Fruit fly (Drosophila melanogaster) whole organism, embryonic: ENCODE measurements around the gene CG32801.
A peak's percentile ranks its signal among the peaks of the same experiment; 100 is the strongest.

ENCODE experiments used
- CG11504 ChIP-seq: fragments of 200-800 bp; sonication (Bioruptor generic); optimal IDR thresholded peaks from 3 replicates; lab custom pipeline; 2019; ENCODE audit warnings: missing biosample characterization, mild to moderate bottlenecking, missing genetic modification characterization, moderate library complexity
- CG11696 ChIP-seq: fragments of 200-800 bp; sonication (Bioruptor generic); IDR thresholded peaks from 2 replicates; pipeline ENCODE4 v1.3.6; 2022; ENCODE audit warnings: missing biosample characterization, missing genetic modification characterization
- CG1233 ChIP-seq: fragments of 200-800 bp; sonication (Bioruptor generic); optimal IDR thresholded peaks from 4 replicates; lab custom pipeline; 2018; ENCODE audit warnings: missing biosample characterization, mild to moderate bottlenecking, missing genetic modification characterization
- CG12659 ChIP-seq: fragments of 200-800 bp; sonication (Bioruptor generic); optimal IDR thresholded peaks from 3 replicates; lab custom pipeline; 2017; ENCODE audit warnings: mild to moderate bottlenecking, missing biosample characterization, missing genetic modification reagents, missing genetic modification characterization
- CG12769 ChIP-seq: fragments of 200-800 bp; sonication (Bioruptor generic); optimal IDR thresholded peaks from 2 replicates; lab custom pipeline; 2019; ENCODE audit warnings: missing biosample characterization, mild to moderate bottlenecking, missing genetic modification characterization, moderate library complexity
- CG13424 ChIP-seq: fragments of 200-800 bp; sonication (Bioruptor generic); optimal IDR thresholded peaks from 2 replicates; lab custom pipeline; 2019; ENCODE audit warnings: missing biosample characterization, mild to moderate bottlenecking, missing genetic modification characterization, moderate library complexity
- CG14050 ChIP-seq: fragments of 200-800 bp; sonication (Bioruptor generic); IDR thresholded peaks from 3 replicates; pipeline ENCODE4 v1.3.6; 2022; ENCODE audit warnings: missing biosample characterization, missing genetic modification characterization
- CG15269 ChIP-seq: fragments of 200-800 bp; sonication (Bioruptor generic); optimal IDR thresholded peaks from 2 replicates; lab custom pipeline; 2018; ENCODE audit warnings: missing biosample characterization, mild to moderate bottlenecking, missing genetic modification characterization, moderate library complexity
- CG16779 ChIP-seq: fragments of 200-800 bp; sonication (Bioruptor generic); IDR thresholded peaks from 2 replicates; pipeline ENCODE4 v1.3.6; 2022; ENCODE audit warnings: missing biosample characterization, missing genetic modification characterization
- CG16863 ChIP-seq: fragments of 200-800 bp; sonication (Bioruptor generic); optimal IDR thresholded peaks from 3 replicates; lab custom pipeline; 2016; ENCODE audit warnings: missing biosample characterization, missing genetic modification characterization
- CG18599 ChIP-seq: fragments of 200-800 bp; sonication (Bioruptor generic); optimal IDR thresholded peaks from 3 replicates; lab custom pipeline; 2017; ENCODE audit warnings: missing biosample characterization, missing genetic modification characterization, mild to moderate bottlenecking, moderate library complexity, missing genetic modification reagents
- CG2202 ChIP-seq: fragments of 200-800 bp; sonication (Bioruptor generic); optimal IDR thresholded peaks from 2 replicates; lab custom pipeline; 2018; ENCODE audit warnings: missing biosample characterization, mild to moderate bottlenecking, missing genetic modification characterization
- CG31441 ChIP-seq: fragments of 200-800 bp; sonication (Bioruptor generic); IDR thresholded peaks from 2 replicates; pipeline ENCODE4 v1.3.6; 2022; ENCODE audit warnings: missing biosample characterization, missing genetic modification characterization
- CG33213 ChIP-seq: fragments of 200-800 bp; sonication (Bioruptor generic); optimal IDR thresholded peaks from 3 replicates; lab custom pipeline; 2016; ENCODE audit warnings: missing biosample characterization, missing genetic modification characterization
- CG4360 ChIP-seq: fragments of 200-800 bp; sonication (Bioruptor generic); IDR thresholded peaks from 2 replicates; pipeline ENCODE4 v1.3.6; 2022; ENCODE audit warnings: missing biosample characterization, missing genetic modification characterization
- CG6175 ChIP-seq: fragments of 200-800 bp; sonication (Bioruptor generic); IDR thresholded peaks from 3 replicates; pipeline ENCODE4 v1.3.6; 2022; ENCODE audit warnings: missing biosample characterization, missing genetic modification characterization
- Dad ChIP-seq: fragments of 200-800 bp; sonication (Bioruptor generic); optimal IDR thresholded peaks from 3 replicates; lab custom pipeline; 2016; ENCODE audit warnings: missing biosample characterization, missing genetic modification characterization
- Fer2 ChIP-seq: fragments of 200-800 bp; sonication (Bioruptor generic); optimal IDR thresholded peaks from 2 replicates; lab custom pipeline; 2018; ENCODE audit warnings: missing biosample characterization, mild to moderate bottlenecking, missing genetic modification characterization, moderate library complexity
- Gsc ChIP-seq: fragments of 200-800 bp; sonication (Bioruptor generic); IDR thresholded peaks from 2 replicates; pipeline ENCODE4 v1.3.6; 2022; ENCODE audit warnings: missing biosample characterization, missing genetic modification characterization
- Gug ChIP-seq: fragments of 200-800 bp; sonication (Bioruptor generic); IDR thresholded peaks from 4 replicates; pipeline ENCODE4 v1.3.6; 2022; ENCODE audit warnings: missing biosample characterization, missing genetic modification characterization
- H15 ChIP-seq: fragments of 200-800 bp; sonication (Bioruptor generic); IDR thresholded peaks from 3 replicates; pipeline ENCODE4 v1.3.6; 2022; ENCODE audit warnings: missing biosample characterization, missing genetic modification characterization
- HmgD ChIP-seq: fragments of 200-800 bp; sonication (Bioruptor generic); optimal IDR thresholded peaks from 3 replicates; lab custom pipeline; 2016; ENCODE audit warnings: missing biosample characterization, missing genetic modification characterization
- Lhr ChIP-seq: fragments of 200-800 bp; sonication (Bioruptor generic); optimal IDR thresholded peaks from 3 replicates; lab custom pipeline; 2017; ENCODE audit warnings: mild to moderate bottlenecking, missing biosample characterization, missing genetic modification reagents, missing genetic modification characterization
- NC2β ChIP-seq: fragments of 200-800 bp; sonication (Bioruptor generic); optimal IDR thresholded peaks from 2 replicates; lab custom pipeline; 2016; ENCODE audit warnings: missing biosample characterization, missing genetic modification characterization
- Nf-YC ChIP-seq: fragments of 200-800 bp; optimal IDR thresholded peaks from 3 replicates; lab custom pipeline; 2019; ENCODE audit warnings: missing biosample characterization, mild to moderate bottlenecking, missing genetic modification characterization, moderate library complexity
- Opbp ChIP-seq: fragments of 200-800 bp; sonication (Bioruptor generic); IDR thresholded peaks from 3 replicates; pipeline ENCODE4 v1.3.6; 2022; ENCODE audit warnings: missing biosample characterization, missing genetic modification characterization; ENCODE audit not compliant: partially characterized antibody
- Side ChIP-seq: fragments of 200-800 bp; sonication (Bioruptor generic); optimal IDR thresholded peaks from 2 replicates; lab custom pipeline; 2016; ENCODE audit warnings: missing biosample characterization, missing genetic modification characterization
- Sin3A ChIP-seq: fragments of >200 bp; optimal IDR thresholded peaks from 2 replicates; lab custom pipeline; 2018
- Ssrp ChIP-seq: fragments of 200-800 bp; sonication (Bioruptor generic); optimal IDR thresholded peaks from 2 replicates; lab custom pipeline; 2018; ENCODE audit warnings: missing biosample characterization, mild to moderate bottlenecking, missing genetic modification characterization, moderate library complexity
- ato ChIP-seq: fragments of 200-800 bp; sonication (Bioruptor generic); IDR thresholded peaks from 2 replicates; pipeline ENCODE4 v1.3.6; 2022; ENCODE audit warnings: missing biosample characterization, missing genetic modification characterization; ENCODE audit not compliant: partially characterized antibody
- crp ChIP-seq, 2 experiments: fragments of 200-800 bp; sonication (Bioruptor generic); optimal IDR thresholded peaks; 2 replicates in 1 of 2; 3 replicates in 1 of 2; lab custom pipeline; 2017; ENCODE audit warnings: missing biosample characterization in 2 of 2, missing genetic modification characterization in 2 of 2, mild to moderate bottlenecking in 1 of 2, moderate library complexity in 1 of 2
- cwo ChIP-seq: fragments of 200-800 bp; sonication (Bioruptor generic); optimal IDR thresholded peaks from 3 replicates; lab custom pipeline; 2017; ENCODE audit warnings: missing biosample characterization, missing genetic modification characterization, mild to moderate bottlenecking, moderate library complexity, missing genetic modification reagents
- dan ChIP-seq: fragments of 200-800 bp; sonication (Bioruptor generic); IDR thresholded peaks from 2 replicates; pipeline ENCODE4 v1.3.6; 2022; ENCODE audit warnings: missing biosample characterization, missing genetic modification characterization
- dm ChIP-seq: fragments of 200-800 bp; sonication (Bioruptor generic); optimal IDR thresholded peaks from 3 replicates; lab custom pipeline; 2016; ENCODE audit warnings: missing biosample characterization, missing genetic modification characterization
- dmrt99B ChIP-seq: fragments of 200-800 bp; sonication (Bioruptor generic); optimal IDR thresholded peaks from 2 replicates; lab custom pipeline; 2018; ENCODE audit warnings: missing biosample characterization, mild to moderate bottlenecking, missing genetic modification characterization, moderate library complexity
- hbn ChIP-seq: fragments of 200-800 bp; sonication (Bioruptor generic); IDR thresholded peaks from 2 replicates; pipeline ENCODE4 v1.3.6; 2022; ENCODE audit warnings: missing biosample characterization, missing genetic modification characterization; ENCODE audit not compliant: partially characterized antibody
- ind ChIP-seq: fragments of 200-800 bp; sonication (Bioruptor generic); optimal IDR thresholded peaks from 3 replicates; lab custom pipeline; 2016; ENCODE audit warnings: missing biosample characterization, missing genetic modification characterization
- kah ChIP-seq: fragments of 200-800 bp; sonication (Bioruptor generic); optimal IDR thresholded peaks from 2 replicates; lab custom pipeline; 2018; ENCODE audit warnings: missing biosample characterization, mild to moderate bottlenecking, missing genetic modification characterization
- kni ChIP-seq: fragments of 200-800 bp; sonication (Bioruptor generic); optimal IDR thresholded peaks from 3 replicates; lab custom pipeline; 2017; ENCODE audit warnings: mild to moderate bottlenecking, missing biosample characterization, missing genetic modification reagents, missing genetic modification characterization
- maf-S ChIP-seq: fragments of 200-800 bp; sonication (Bioruptor generic); optimal IDR thresholded peaks from 2 replicates; lab custom pipeline; 2016; ENCODE audit warnings: missing biosample characterization, missing genetic modification characterization
- nerfin-1 ChIP-seq: fragments of 200-800 bp; sonication (Bioruptor generic); optimal IDR thresholded peaks from 3 replicates; lab custom pipeline; 2019; ENCODE audit warnings: missing biosample characterization, mild to moderate bottlenecking, missing genetic modification characterization, moderate library complexity
- prd ChIP-seq, 3 experiments: fragments of >200 bp in 2 of 3; fragments of 200-800 bp in 1 of 3; sonication (Bioruptor generic) in 1 of 3; optimal IDR thresholded peaks in 2 of 3; IDR thresholded peaks in 1 of 3; 2 replicates in 2 of 3; 3 replicates in 1 of 3; pipeline versions ENCODE4 v1.3.6 to Lab custom; 2017 to 2022; ENCODE audit warnings: missing biosample characterization in 1 of 3, missing genetic modification characterization in 1 of 3
- row ChIP-seq: fragments of 200-800 bp; sonication (Bioruptor generic); IDR thresholded peaks from 3 replicates; pipeline ENCODE4 v1.3.6; 2022; ENCODE audit warnings: missing biosample characterization, missing genetic modification characterization
- sd ChIP-seq: fragments of 200-800 bp; sonication (Bioruptor generic); optimal IDR thresholded peaks from 3 replicates; lab custom pipeline; 2018; ENCODE audit warnings: missing biosample characterization, mild to moderate bottlenecking, missing genetic modification characterization, moderate library complexity
- sr ChIP-seq: fragments of 200-800 bp; sonication (Bioruptor generic); IDR thresholded peaks from 3 replicates; pipeline ENCODE4 v1.3.6; 2022; ENCODE audit warnings: missing biosample characterization, missing genetic modification characterization
- sug ChIP-seq: fragments of 200-800 bp; optimal IDR thresholded peaks from 2 replicates; lab custom pipeline; 2019; ENCODE audit warnings: missing biosample characterization, mild to moderate bottlenecking, missing genetic modification characterization, moderate library complexity
- unc-4 ChIP-seq: fragments of 200-800 bp; sonication (Bioruptor generic); IDR thresholded peaks from 2 replicates; pipeline ENCODE4 v1.3.6; 2022; ENCODE audit warnings: missing biosample characterization, missing genetic modification characterization; ENCODE audit not compliant: partially characterized antibody
- vvl ChIP-seq: fragments of 200-800 bp; sonication (Bioruptor generic); IDR thresholded peaks from 2 replicates; pipeline ENCODE4 v1.3.6; 2022; ENCODE audit warnings: missing biosample characterization, missing genetic modification characterization
- zfh1 ChIP-seq: fragments of 200-800 bp; sonication (Bioruptor generic); IDR thresholded peaks from 3 replicates; pipeline ENCODE4 v1.3.6; 2022; ENCODE audit warnings: missing biosample characterization, missing genetic modification characterization

Gene CG32801

DNA sequence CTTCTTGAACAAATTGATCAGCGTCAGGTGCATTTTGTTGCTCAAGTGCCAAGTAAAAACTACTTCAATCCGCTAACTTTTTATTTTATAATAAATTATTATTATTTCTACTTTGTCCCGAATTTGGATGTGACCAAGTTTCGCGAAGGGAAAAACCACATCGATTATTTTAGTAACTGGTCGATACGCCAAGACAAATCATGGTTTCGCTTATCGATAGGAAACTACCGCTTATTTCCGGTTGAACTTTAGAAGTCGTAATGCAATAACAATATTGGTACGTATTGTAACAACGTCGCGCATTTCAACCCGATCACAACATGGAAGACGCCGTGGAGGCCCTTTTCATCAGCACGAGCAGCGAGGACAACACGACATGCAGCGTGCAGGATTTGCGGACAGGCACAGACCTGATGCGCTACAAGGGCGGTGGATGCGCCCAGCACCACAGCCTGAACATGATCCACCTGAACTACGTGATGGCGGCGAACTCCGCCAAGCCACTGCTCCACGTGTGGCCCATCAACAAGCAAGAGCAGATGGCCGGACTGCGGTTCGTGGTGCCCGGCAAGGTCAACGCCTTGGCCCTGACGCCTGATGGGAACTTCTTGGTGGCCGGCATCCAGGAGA, 25.8 kb downstream of the CG32801 start, which contains the start of the genes CG14817 and CG14805 (continued):
- TF ChIP-seq Ssrp (tag; lab: Kevin White, UChicago) (no peak), dm (peak; percentile 38), kni (GFP tag; lab: Kevin White, UChicago) (peak; percentile 56), Gug (GFP tag; lab: Robert Waterston, UW) (no peak), CG13424 (tag; lab: Kevin White, UChicago) (peak; percentile 47), dmrt99B (tag; lab: Kevin White, UChicago) (no peak), crp (GFP tag; optimal IDR thresholded peaks at IDR 0.05; lab: Kevin White, UChicago) (peak in 1 of 2 experiments; percentile 22), CG14050 (GFP tag; lab: Robert Waterston, UW) (peak; percentile 59; the same call in 2 of the 3 replicates), cwo (GFP tag; lab: Kevin White, UChicago) (peak; percentile 38), CG4360 (GFP tag; lab: Robert Waterston, UW) (no peak), Opbp (GFP tag; lab: Robert Waterston, UW) (peak; percentile 70), sug (tag; lab: Kevin White, UChicago) (peak; percentile 72), hbn (GFP tag; lab: Robert Waterston, UW) (peak; percentile 62), nerfin-1 (tag; lab: Kevin White, UChicago) (peak; percentile 65), maf-S (no peak), CG31441 (GFP tag; lab: Robert Waterston, UW) (peak; percentile 75), prd (optimal IDR thresholded peaks at IDR 0.05; lab: Kevin White, UChicago) (no peak), prd (GFP tag; IDR thresholded peaks at IDR 0.05; lab: Robert Waterston, UW) (no peak), sr (GFP tag; lab: Robert Waterston, UW) (peak; percentile 41; the same call in 1 of the 3 replicates), CG15269 (tag; lab: Kevin White, UChicago) (peak; percentile 69), Fer2 (tag; lab: Kevin White, UChicago) (peak; percentile 66), Dad (peak; percentile 7), dan (no peak), NC2β (peak; percentile 65), kah (GFP tag; lab: Kevin White, UChicago) (peak; percentile 74), Nf-YC (tag; lab: Kevin White, UChicago) (peak; percentile 67), vvl (GFP tag; lab: Robert Waterston, UW) (peak; percentile 67), CG6175 (GFP tag; lab: Robert Waterston, UW) (no peak), CG33213 (GFP tag; lab: Kevin White, UChicago) (peak; percentile 64), CG1233 (GFP tag; lab: Kevin White, UChicago) (peak; percentile 83), Side (peak; percentile 58), CG16779 (no peak), Gsc (GFP tag; lab: Robert Waterston, UW) (no peak), CG12769 (tag; lab: Kevin White, UChicago) (no peak), H15 (no peak), ato (GFP tag; lab: Robert Waterston, UW) (no peak), CG11696 (GFP tag; lab: Robert Waterston, UW) (no peak), Lhr (GFP tag; lab: Kevin White, UChicago) (peak; percentile 50), HmgD (GFP tag; lab: Kevin White, UChicago) (no peak), CG16863 (GFP tag; lab: Kevin White, UChicago) (no peak), zfh1 (GFP tag; lab: Robert Waterston, UW) (peak; percentile 51; the same call in 1 of the 3 replicates), unc-4 (GFP tag; lab: Robert Waterston, UW) (peak; percentile 66; the same call in 1 of the 2 replicates), sd (tag; lab: Kevin White, UChicago) (no peak), row (GFP tag; lab: Robert Waterston, UW) (peak; percentile 19; the same call in 1 of the 3 replicates), CG11504 (tag; lab: Kevin White, UChicago) (no peak), ind (GFP tag; lab: Kevin White, UChicago) (no peak), CG12659 (GFP tag; lab: Kevin White, UChicago) (peak; percentile 89), CG18599 (GFP tag; lab: Kevin White, UChicago) (no peak), CG2202 (tag; lab: Kevin White, UChicago) (peak; percentile 65), Sin3A (lab: Kevin White, UChicago) (no peak)
